Worm (Caenorhabditis elegans): ENCODE results near the gene ZK381.2.

ce11 chrIV:6916831-6917230, 48.5 kb upstream of the ZK381.2 start:
- TF ChIP-seq ama-1 (optimal IDR thresholded peaks at IDR 0.05) = no peak
- TF ChIP-seq ztf-4 (tag; optimal IDR thresholded peaks at IDR 0.05) = no peak
- TF ChIP-seq nhr-90 (tag; optimal IDR thresholded peaks at IDR 0.05; ENCODE audit: poor library complexity) = no peak
- TF ChIP-seq elt-3 (tag; optimal IDR thresholded peaks at IDR 0.05) = no peak
- TF ChIP-seq F16B12.6 (tag; optimal IDR thresholded peaks at IDR 0.05) = no peak
- no peak for TF ChIP-seq unc-86 (tag; optimal IDR thresholded peaks at IDR 0.05)
- TF ChIP-seq ceh-8 (GFP tag; optimal IDR thresholded peaks at IDR 0.05) = no peak
- TF ChIP-seq blmp-1 (tag; optimal IDR thresholded peaks at IDR 0.05) = no peak
- no peak for TF ChIP-seq nhr-76 (tag; optimal IDR thresholded peaks at IDR 0.05)
- TF ChIP-seq mep-1 (tag; optimal IDR thresholded peaks at IDR 0.05) = no peak

Measured in whole organism, L1 larva.